Worm (Caenorhabditis elegans): ENCODE results near the gene F44E5.15.

DNA sequence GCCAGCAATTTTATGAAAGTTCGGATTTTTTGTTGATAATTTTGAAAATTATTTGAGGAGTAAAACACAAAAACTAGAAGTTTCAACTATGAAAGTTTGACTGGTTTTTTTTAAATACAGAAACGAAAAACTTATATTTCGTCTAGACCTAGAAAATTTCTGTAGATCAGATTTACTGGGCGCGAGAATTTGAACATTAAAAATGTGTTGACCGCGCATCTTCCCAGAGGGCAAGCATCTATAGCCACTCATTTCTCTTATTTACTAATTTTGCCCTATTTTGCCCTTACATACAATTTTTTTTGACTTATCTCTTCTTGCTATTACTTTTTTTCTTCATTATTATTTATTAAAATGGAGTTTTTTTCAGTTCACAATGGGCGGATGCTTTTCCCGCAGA, 36.5 kb downstream of the F44E5.15 start, which contains the start of gene F43G6.10:
- TF ChIP-seq nhr-80 (tag; optimal IDR thresholded peaks at IDR 0.05) = no peak
- no peak for TF ChIP-seq F23B12.7 (tag; optimal IDR thresholded peaks at IDR 0.05; ENCODE audit: insufficient read depth)
- no peak for TF ChIP-seq F57A8.1 (GFP tag; optimal IDR thresholded peaks at IDR 0.05)
